Worm (Caenorhabditis elegans) whole organism, L1 larva: ENCODE data around the gene T04C12.33.

Source experiments
- C04F5.9 ChIP-seq: sonication (generic microtip); optimal IDR thresholded peaks from 2 replicates; lab custom pipeline; 2016; ENCODE audit warnings: missing genetic modification characterization, missing compliant biosample characterization
- F16B12.6 ChIP-seq: fragments of 150-350 bp; optimal IDR thresholded peaks from 2 replicates; lab custom pipeline; 2014; ENCODE audit warnings: missing biosample characterization, missing genetic modification characterization
- alr-1 ChIP-seq: fragments of 200-800 bp; sonication (Bioruptor generic); optimal IDR thresholded peaks from 2 replicates; lab custom pipeline; 2018; ENCODE audit warnings: borderline replicate concordance, mild to moderate bottlenecking, missing genetic modification characterization, missing compliant biosample characterization
- blmp-1 ChIP-seq: fragments of 150-350 bp; optimal IDR thresholded peaks from 2 replicates; lab custom pipeline; 2014; ENCODE audit warnings: missing biosample characterization, missing genetic modification characterization
- ceh-63 ChIP-seq: fragments of 200-800 bp; sonication (Bioruptor generic); optimal IDR thresholded peaks from 2 replicates; lab custom pipeline; 2018; ENCODE audit warnings: mild to moderate bottlenecking, missing genetic modification characterization, missing compliant biosample characterization
- ceh-8 ChIP-seq: fragments of 200-800 bp; sonication (Bioruptor generic); optimal IDR thresholded peaks from 2 replicates; lab custom pipeline; 2018; ENCODE audit warnings: mild to moderate bottlenecking, missing genetic modification characterization, moderate library complexity, missing compliant biosample characterization
- ceh-90 ChIP-seq: sonication (generic microtip); optimal IDR thresholded peaks from 2 replicates; lab custom pipeline; 2016; ENCODE audit warnings: missing genetic modification characterization, missing compliant biosample characterization
- ces-1 ChIP-seq: fragments of 150-350 bp; optimal IDR thresholded peaks from 2 replicates; lab custom pipeline; 2014; ENCODE audit warnings: missing biosample characterization, missing genetic modification reagents, missing genetic modification characterization
- efl-1 ChIP-seq, 4 experiments: fragments of 150-350 bp; optimal IDR thresholded peaks in 3 of 4; peaks in 1 of 4; 1 replicate in 1 of 4; 2 replicates in 3 of 4; lab custom pipeline; 2014; ENCODE audit warnings: missing biosample characterization in 2 of 4, missing genetic modification characterization in 2 of 4, missing genetic modification reagents in 2 of 4
- efl-3 ChIP-seq: fragments of 200-800 bp; sonication (Bioruptor generic); optimal IDR thresholded peaks from 2 replicates; lab custom pipeline; 2018; ENCODE audit warnings: mild to moderate bottlenecking, missing genetic modification characterization, missing compliant biosample characterization
- egl-27 ChIP-seq, 2 experiments: fragments of 150-350 bp in 1 of 2; sonication (generic microtip); optimal IDR thresholded peaks; 3 replicates each; lab custom pipeline; 2017 to 2018; ENCODE audit warnings: missing biosample characterization in 2 of 2, missing genetic modification characterization in 2 of 2, missing genetic modification reagents in 2 of 2
- elt-2 ChIP-seq: sonication (generic microtip); optimal IDR thresholded peaks from 2 replicates; lab custom pipeline; 2016; ENCODE audit warnings: missing genetic modification characterization, mild to moderate bottlenecking, inconsistent platforms, missing compliant biosample characterization, missing genetic modification reagents
- elt-3 ChIP-seq, 6 experiments: fragments of 150-350 bp in 1 of 6; sonication (generic microtip); optimal IDR thresholded peaks; 2 replicates each; lab custom pipeline; 2017 to 2018; ENCODE audit warnings: missing biosample characterization in 6 of 6, missing genetic modification characterization in 6 of 6, inconsistent platforms in 1 of 6
- ets-5 ChIP-seq: fragments of 200-800 bp; sonication (Bioruptor generic); IDR thresholded peaks from 2 replicates; pipeline ENCODE4 v1.3.6; 2022; ENCODE audit warnings: missing genetic modification characterization, missing compliant biosample characterization
- fkh-8 ChIP-seq: sonication (generic microtip); optimal IDR thresholded peaks from 2 replicates; lab custom pipeline; 2016; ENCODE audit warnings: mild to moderate bottlenecking, missing genetic modification characterization, missing compliant biosample characterization
- fos-1 ChIP-seq: fragments of 150-350 bp; optimal IDR thresholded peaks from 2 replicates; lab custom pipeline; 2014; ENCODE audit warnings: missing biosample characterization, missing genetic modification characterization
- hlh-17 ChIP-seq: fragments of 200-800 bp; sonication (Bioruptor generic); optimal IDR thresholded peaks from 2 replicates; lab custom pipeline; 2018; ENCODE audit warnings: missing genetic modification characterization, mild to moderate bottlenecking, missing compliant biosample characterization, moderate library complexity, borderline replicate concordance
- hpl-2 ChIP-seq: fragments of 150-350 bp; optimal IDR thresholded peaks from 2 replicates; lab custom pipeline; 2014; ENCODE audit warnings: missing biosample characterization, missing genetic modification reagents, missing genetic modification characterization
- irx-1 ChIP-seq: sonication (generic microtip); optimal IDR thresholded peaks from 2 replicates; lab custom pipeline; 2016; ENCODE audit warnings: missing genetic modification characterization, missing compliant biosample characterization
- isw-1 ChIP-seq: fragments of 200-800 bp; sonication (Bioruptor generic); IDR thresholded peaks from 2 replicates; pipeline ENCODE4 v1.3.6; 2022; ENCODE audit warnings: missing genetic modification characterization, missing compliant biosample characterization
- lin-13 ChIP-seq: fragments of 150-350 bp; optimal IDR thresholded peaks from 2 replicates; lab custom pipeline; 2014; ENCODE audit warnings: missing biosample characterization, missing genetic modification reagents, missing genetic modification characterization
- lin-14 ChIP-seq: fragments of 200-800 bp; sonication (Bioruptor generic); optimal IDR thresholded peaks from 2 replicates; lab custom pipeline; 2018; ENCODE audit warnings: mild to moderate bottlenecking, missing genetic modification characterization, moderate library complexity, missing compliant biosample characterization
- lin-15B ChIP-seq: fragments of 150-350 bp; sonication (generic microtip); optimal IDR thresholded peaks from 3 replicates; lab custom pipeline; 2014; ENCODE audit warnings: missing biosample characterization, missing genetic modification characterization
- lin-35 ChIP-seq, 2 experiments: fragments of 150-350 bp; optimal IDR thresholded peaks; 2 replicates each; lab custom pipeline; 2014; ENCODE audit warnings: missing biosample characterization in 2 of 2, missing genetic modification characterization in 2 of 2, missing genetic modification reagents in 2 of 2
- mab-9 ChIP-seq: fragments of 200-800 bp; sonication (Bioruptor generic); IDR thresholded peaks from 2 replicates; pipeline ENCODE4 v1.3.6; 2022; ENCODE audit warnings: missing genetic modification reagents, missing genetic modification characterization, missing compliant biosample characterization
- mdl-1 ChIP-seq, 2 experiments: fragments of 150-350 bp; optimal IDR thresholded peaks; 2 replicates each; lab custom pipeline; 2014 to 2017; ENCODE audit warnings: missing biosample characterization in 2 of 2, missing genetic modification characterization in 2 of 2, inconsistent platforms in 1 of 2
- mef-2 ChIP-seq: fragments of 150-350 bp; optimal IDR thresholded peaks from 2 replicates; lab custom pipeline; 2014; ENCODE audit warnings: missing biosample characterization, missing genetic modification characterization
- nhr-12 ChIP-seq: sonication (generic microtip); optimal IDR thresholded peaks from 2 replicates; lab custom pipeline; 2017; ENCODE audit warnings: missing biosample characterization, missing genetic modification characterization
- nhr-20 ChIP-seq: sonication (generic microtip); optimal IDR thresholded peaks from 2 replicates; lab custom pipeline; 2016; ENCODE audit warnings: mild to moderate bottlenecking, missing genetic modification characterization, missing compliant biosample characterization
- nhr-28 ChIP-seq: fragments of 150-350 bp; optimal IDR thresholded peaks from 2 replicates; lab custom pipeline; 2014; ENCODE audit warnings: missing biosample characterization, missing genetic modification characterization
- nhr-71 ChIP-seq: sonication (generic microtip); optimal IDR thresholded peaks from 2 replicates; lab custom pipeline; 2016; ENCODE audit warnings: mild to moderate bottlenecking, missing genetic modification characterization, moderate library complexity, missing compliant biosample characterization
- nhr-76 ChIP-seq: sonication (generic microtip); optimal IDR thresholded peaks from 2 replicates; lab custom pipeline; 2017; ENCODE audit warnings: missing biosample characterization, missing genetic modification characterization
- nhr-84 ChIP-seq: sonication (generic microtip); optimal IDR thresholded peaks from 2 replicates; lab custom pipeline; 2017; ENCODE audit warnings: missing biosample characterization, missing genetic modification characterization
- nhr-85 ChIP-seq: sonication (generic microtip); peaks from one replicate; lab custom pipeline; 2016; ENCODE audit warnings: missing genetic modification characterization, inconsistent platforms, missing compliant biosample characterization
- nhr-90 ChIP-seq: sonication (generic microtip); optimal IDR thresholded peaks from 2 replicates; lab custom pipeline; 2016; ENCODE audit warnings: mild to moderate bottlenecking, missing genetic modification characterization, missing compliant biosample characterization; ENCODE audit not compliant: poor library complexity
- pag-3 ChIP-seq: sonication (generic microtip); optimal IDR thresholded peaks from 2 replicates; lab custom pipeline; 2017; ENCODE audit warnings: missing genetic modification characterization, mild to moderate bottlenecking, missing compliant biosample characterization, antibody characterized with exemption, borderline replicate concordance; ENCODE audit not compliant: insufficient read depth
- pax-3 ChIP-seq: fragments of 200-800 bp; sonication (Bioruptor generic); optimal IDR thresholded peaks from 2 replicates; lab custom pipeline; 2018; ENCODE audit warnings: mild to moderate bottlenecking, missing genetic modification characterization, moderate library complexity, missing compliant biosample characterization
- pqm-1 ChIP-seq: sonication (generic microtip); optimal IDR thresholded peaks from 3 replicates; lab custom pipeline; 2017; ENCODE audit warnings: missing biosample characterization, missing genetic modification characterization
- sptf-1 ChIP-seq: fragments of 150-350 bp; optimal IDR thresholded peaks from 2 replicates; lab custom pipeline; 2014; ENCODE audit warnings: missing biosample characterization, missing genetic modification characterization
- tbx-2 ChIP-seq: sonication (generic microtip); optimal IDR thresholded peaks from 2 replicates; lab custom pipeline; 2016; ENCODE audit warnings: missing genetic modification characterization, missing compliant biosample characterization
- tlp-1 ChIP-seq: fragments of 150-350 bp; optimal IDR thresholded peaks from 2 replicates; lab custom pipeline; 2014; ENCODE audit warnings: missing biosample characterization, missing genetic modification characterization
- zip-4 ChIP-seq: fragments of 200-800 bp; sonication (Bioruptor generic); optimal IDR thresholded peaks from 2 replicates; lab custom pipeline; 2018; ENCODE audit warnings: mild to moderate bottlenecking, missing genetic modification characterization, moderate library complexity, missing compliant biosample characterization
- ztf-11 ChIP-seq, 2 experiments: sonication (generic microtip); optimal IDR thresholded peaks; 2 replicates each; lab custom pipeline; 2016 to 2017; ENCODE audit warnings: missing genetic modification characterization in 2 of 2, missing biosample characterization in 1 of 2, missing compliant biosample characterization in 1 of 2
- ztf-4 ChIP-seq: fragments of 150-350 bp; optimal IDR thresholded peaks from 2 replicates; lab custom pipeline; 2014; ENCODE audit warnings: missing biosample characterization, missing genetic modification characterization

Gene T04C12.33

ce11 chrV:11094698-11095097 lies 42.7 kb downstream of the T04C12.33 start:
- TF ChIP-seq ceh-63 (GFP tag; lab: Kevin White, UChicago), result no peak
- TF ChIP-seq nhr-71 (tag; lab: Kevin White, UChicago), result peak; percentile 3
- no peak for TF ChIP-seq irx-1
- no peak for TF ChIP-seq alr-1 (tag; lab: Kevin White, UChicago)
- peak in 1 of 6 experiments; percentile 28 for TF ChIP-seq elt-3 (tag; optimal IDR thresholded peaks at IDR 0.05; lab: Kevin White, UChicago)
- TF ChIP-seq efl-3, result no peak
- TF ChIP-seq hlh-17 (GFP tag; lab: Kevin White, UChicago), result no peak
- TF ChIP-seq nhr-12 (tag; lab: Kevin White, UChicago), result no peak
- peak; percentile 81 for TF ChIP-seq nhr-85
- no peak for TF ChIP-seq nhr-90
- TF ChIP-seq efl-1 (optimal IDR thresholded peaks at IDR 0.05; lab: Kevin White, UChicago), result no peak
- TF ChIP-seq efl-1 (GFP tag; optimal IDR thresholded peaks at IDR 0.05 in 1 of 2; lab: Kevin White, UChicago), result peak in 1 of 2 experiments; percentile 39
- TF ChIP-seq F16B12.6, result no peak
- TF ChIP-seq egl-27 (tag; optimal IDR thresholded peaks at IDR 0.05; lab: Kevin White, UChicago), result no peak
- no peak for TF ChIP-seq mef-2 (tag; lab: Kevin White, UChicago)
- TF ChIP-seq lin-13 (GFP tag; lab: Kevin White, UChicago), result no peak
- TF ChIP-seq ces-1 (GFP tag; lab: Kevin White, UChicago), result no peak
- TF ChIP-seq mab-9 (GFP tag; lab: Robert Waterston, UW), result no peak
- no peak for TF ChIP-seq ets-5
- no peak for TF ChIP-seq tlp-1 (tag; lab: Kevin White, UChicago)
- no peak for TF ChIP-seq nhr-76 (tag; lab: Kevin White, UChicago)
- TF ChIP-seq mdl-1 (tag; optimal IDR thresholded peaks at IDR 0.05; lab: Kevin White, UChicago), result peak in 1 of 2 experiments; percentile 22
- no peak for TF ChIP-seq ceh-90 (tag; lab: Kevin White, UChicago)
- TF ChIP-seq ztf-11 (tag; optimal IDR thresholded peaks at IDR 0.05; lab: Kevin White, UChicago), result no peak
- TF ChIP-seq pax-3 (tag; lab: Kevin White, UChicago), result no peak
- peak; percentile 24 for TF ChIP-seq tbx-2
- no peak for TF ChIP-seq elt-2 (tag; lab: Kevin White, UChicago)
- peak; percentile 19 for TF ChIP-seq blmp-1 (tag; lab: Kevin White, UChicago)
- TF ChIP-seq lin-35 (GFP tag; optimal IDR thresholded peaks at IDR 0.05; lab: Kevin White, UChicago), result peak in 1 of 2 experiments; percentile 29
- TF ChIP-seq ztf-4 (tag; lab: Kevin White, UChicago), result no peak
- TF ChIP-seq pag-3, result no peak
- no peak for TF ChIP-seq nhr-84 (tag; lab: Kevin White, UChicago)
- TF ChIP-seq ceh-8 (GFP tag; lab: Kevin White, UChicago), result no peak
- TF ChIP-seq lin-14 (GFP tag; lab: Kevin White, UChicago), result peak; percentile 57
- TF ChIP-seq fos-1 (tag; lab: Kevin White, UChicago), result no peak
- no peak for TF ChIP-seq isw-1
- TF ChIP-seq sptf-1 (tag; lab: Kevin White, UChicago), result no peak
- TF ChIP-seq pqm-1 (tag; lab: Kevin White, UChicago), result no peak
- TF ChIP-seq nhr-28, result no peak
- peak; percentile 26 for TF ChIP-seq nhr-20 (tag; lab: Kevin White, UChicago)
- no peak for TF ChIP-seq C04F5.9 (tag; lab: Kevin White, UChicago)

ce11 chrV:11095873-11096272 lies 43.9 kb downstream of the T04C12.33 start, which contains the start of gene Y42A5A.3:
TSS of gene Y42A5A.3 (minus strand) at chrV:11095973.
- TF ChIP-seq pag-3 (no peak), hpl-2 (GFP tag; lab: Kevin White, UChicago) (no peak), fkh-8 (tag; lab: Kevin White, UChicago) (no peak), pax-3 (tag; lab: Kevin White, UChicago) (no peak), lin-15B (no peak), lin-35 (GFP tag; optimal IDR thresholded peaks at IDR 0.05; lab: Kevin White, UChicago) (no peak), F16B12.6 (no peak), nhr-76 (tag; lab: Kevin White, UChicago) (no peak), ceh-8 (GFP tag; lab: Kevin White, UChicago) (no peak), blmp-1 (tag; lab: Kevin White, UChicago) (peak; percentile 5), mab-9 (GFP tag; lab: Robert Waterston, UW) (no peak), elt-3 (tag; optimal IDR thresholded peaks at IDR 0.05; lab: Kevin White, UChicago) (peak in 1 of 6 experiments; percentile 21), zip-4 (GFP tag; lab: Kevin White, UChicago) (no peak)
